Fruit fly (Drosophila melanogaster) whole organism, prepupa: Measurements from ENCODE around the gene CG31792.

ENCODE experiments used
- Blimp-1 ChIP-seq: fragments of 200-800 bp; sonication (Bioruptor generic); optimal IDR thresholded peaks from 3 replicates; lab custom pipeline; 2017; ENCODE audit warnings: missing biosample characterization, missing genetic modification characterization, mild to moderate bottlenecking, moderate library complexity, missing genetic modification reagents
- CG10631 ChIP-seq: fragments of 200-800 bp; sonication (Bioruptor generic); optimal IDR thresholded peaks from 2 replicates; lab custom pipeline; 2016; ENCODE audit warnings: missing biosample characterization, missing genetic modification characterization
- CG11762 ChIP-seq: fragments of 200-800 bp; sonication (Bioruptor generic); optimal IDR thresholded peaks from 3 replicates; lab custom pipeline; 2016; ENCODE audit warnings: missing biosample characterization, missing genetic modification characterization; ENCODE audit not compliant: insufficient read depth
- CG15336 ChIP-seq: fragments of 200-800 bp; sonication (Bioruptor generic); IDR thresholded peaks from 2 replicates; pipeline ENCODE4 v1.3.6; 2022; ENCODE audit warnings: missing biosample characterization, missing genetic modification characterization
- CG1621 ChIP-seq: fragments of 200-800 bp; sonication (Bioruptor generic); optimal IDR thresholded peaks from 3 replicates; lab custom pipeline; 2018; ENCODE audit warnings: missing biosample characterization, mild to moderate bottlenecking, missing genetic modification characterization
- CG3032 ChIP-seq: fragments of 200-800 bp; optimal IDR thresholded peaks from 2 replicates; lab custom pipeline; 2019; ENCODE audit warnings: missing biosample characterization, mild to moderate bottlenecking, missing genetic modification characterization, moderate library complexity
- CG31627 ChIP-seq: fragments of 200-800 bp; sonication (Bioruptor generic); optimal IDR thresholded peaks from 3 replicates; lab custom pipeline; 2016; ENCODE audit warnings: missing biosample characterization, missing genetic modification characterization
- CG32006 ChIP-seq: fragments of 200-800 bp; sonication (Bioruptor generic); optimal IDR thresholded peaks from 3 replicates; lab custom pipeline; 2017; ENCODE audit warnings: missing biosample characterization, mild to moderate bottlenecking, missing genetic modification characterization
- CG34406 ChIP-seq: fragments of 200-800 bp; sonication (Bioruptor generic); optimal IDR thresholded peaks from 3 replicates; lab custom pipeline; 2016; ENCODE audit warnings: missing biosample characterization, missing genetic modification characterization
- CG3919 ChIP-seq: fragments of 200-800 bp; sonication (Bioruptor generic); optimal IDR thresholded peaks from 3 replicates; lab custom pipeline; 2016; ENCODE audit warnings: missing biosample characterization, missing genetic modification characterization
- CG4318 ChIP-seq: fragments of 200-800 bp; sonication (Bioruptor generic); optimal IDR thresholded peaks from 3 replicates; lab custom pipeline; 2017; ENCODE audit warnings: missing biosample characterization, mild to moderate bottlenecking, missing genetic modification characterization
- CG6276 ChIP-seq: fragments of 200-800 bp; sonication (Bioruptor generic); optimal IDR thresholded peaks from 2 replicates; lab custom pipeline; 2017; ENCODE audit warnings: missing biosample characterization, mild to moderate bottlenecking, missing genetic modification characterization
- CG6792 ChIP-seq: fragments of 200-800 bp; sonication (Bioruptor generic); optimal IDR thresholded peaks from 3 replicates; lab custom pipeline; 2016; ENCODE audit warnings: missing biosample characterization, missing genetic modification characterization
- CG6808 ChIP-seq: fragments of 200-800 bp; sonication (Bioruptor generic); optimal IDR thresholded peaks from 3 replicates; lab custom pipeline; 2017; ENCODE audit warnings: missing biosample characterization, missing genetic modification characterization, mild to moderate bottlenecking, moderate library complexity, missing genetic modification reagents
- CG6854 ChIP-seq: fragments of 200-800 bp; sonication (Bioruptor generic); optimal IDR thresholded peaks from 2 replicates; lab custom pipeline; 2017; ENCODE audit warnings: missing biosample characterization, mild to moderate bottlenecking, missing genetic modification characterization
- CG8119 ChIP-seq: fragments of 200-800 bp; sonication (Bioruptor generic); IDR thresholded peaks from 3 replicates; pipeline ENCODE4 v1.3.6; 2022; ENCODE audit warnings: missing biosample characterization, missing genetic modification characterization
- CG8319 ChIP-seq: fragments of 200-800 bp; sonication (Bioruptor generic); optimal IDR thresholded peaks from 3 replicates; lab custom pipeline; 2016; ENCODE audit warnings: missing biosample characterization, missing genetic modification characterization
- CG8632 ChIP-seq: fragments of 200-800 bp; sonication (Bioruptor generic); optimal IDR thresholded peaks from 3 replicates; lab custom pipeline; 2016; ENCODE audit warnings: missing biosample characterization, missing genetic modification characterization
- CG9139 ChIP-seq: fragments of 200-800 bp; sonication (Bioruptor generic); optimal IDR thresholded peaks from 3 replicates; lab custom pipeline; 2017; ENCODE audit warnings: missing biosample characterization, mild to moderate bottlenecking, missing genetic modification characterization
- Eip75B ChIP-seq: fragments of 200-800 bp; sonication (Bioruptor generic); optimal IDR thresholded peaks from 3 replicates; lab custom pipeline; 2016; ENCODE audit warnings: missing biosample characterization, missing genetic modification characterization
- Eip78C ChIP-seq: fragments of 200-800 bp; sonication (Bioruptor generic); peaks from one replicate; lab custom pipeline; 2016; ENCODE audit warnings: missing biosample characterization, missing genetic modification characterization
- Eip93F ChIP-seq: fragments of 200-800 bp; sonication (Bioruptor generic); optimal IDR thresholded peaks from 2 replicates; lab custom pipeline; 2016; ENCODE audit warnings: missing biosample characterization, mild to moderate bottlenecking, missing genetic modification characterization
- Ets96B ChIP-seq: fragments of 200-800 bp; optimal IDR thresholded peaks from 2 replicates; lab custom pipeline; 2019; ENCODE audit warnings: missing biosample characterization, mild to moderate bottlenecking, missing genetic modification characterization, moderate library complexity
- Gug ChIP-seq: fragments of 200-800 bp; sonication (Bioruptor generic); IDR thresholded peaks from 2 replicates; pipeline ENCODE4 v1.3.6; 2022; ENCODE audit warnings: missing biosample characterization, missing genetic modification characterization
- Hr38 ChIP-seq: sonication (Bioruptor generic); optimal IDR thresholded peaks from 2 replicates; lab custom pipeline; 2016; ENCODE audit warnings: missing biosample characterization, missing genetic modification characterization
- Hr39 ChIP-seq: fragments of 200-800 bp; sonication (Bioruptor generic); optimal IDR thresholded peaks from 2 replicates; lab custom pipeline; 2016; ENCODE audit warnings: missing biosample characterization, missing genetic modification characterization
- Hr4 ChIP-seq: fragments of 200-800 bp; sonication (Bioruptor generic); optimal IDR thresholded peaks from 3 replicates; lab custom pipeline; 2016; ENCODE audit warnings: missing biosample characterization, missing genetic modification characterization
- Lpt ChIP-seq: fragments of 200-800 bp; sonication (Bioruptor generic); optimal IDR thresholded peaks from 3 replicates; lab custom pipeline; 2016; ENCODE audit warnings: missing biosample characterization, missing genetic modification characterization
- Met ChIP-seq: fragments of 200-800 bp; sonication (Bioruptor generic); optimal IDR thresholded peaks from 3 replicates; lab custom pipeline; 2016; ENCODE audit warnings: missing biosample characterization, missing genetic modification characterization
- Smox ChIP-seq: fragments of 200-800 bp; sonication (Bioruptor generic); optimal IDR thresholded peaks from 3 replicates; lab custom pipeline; 2016; ENCODE audit warnings: missing biosample characterization, missing genetic modification characterization
- Sox14 ChIP-seq: fragments of 200-800 bp; sonication (Bioruptor generic); optimal IDR thresholded peaks from 3 replicates; lab custom pipeline; 2016; ENCODE audit warnings: missing biosample characterization, missing genetic modification characterization
- Sox15 ChIP-seq: fragments of 200-800 bp; sonication (Bioruptor generic); optimal IDR thresholded peaks from 3 replicates; lab custom pipeline; 2016; ENCODE audit warnings: missing biosample characterization, missing genetic modification characterization
- cyc ChIP-seq: fragments of 200-800 bp; sonication (Bioruptor generic); optimal IDR thresholded peaks from 3 replicates; lab custom pipeline; 2016; ENCODE audit warnings: missing biosample characterization, missing genetic modification characterization
- eg ChIP-seq: fragments of 200-800 bp; sonication (Bioruptor generic); IDR thresholded peaks from 3 replicates; pipeline ENCODE4 v1.3.6; 2022; ENCODE audit warnings: missing biosample characterization, missing genetic modification characterization
- esn ChIP-seq: fragments of 200-800 bp; sonication (Bioruptor generic); optimal IDR thresholded peaks from 2 replicates; lab custom pipeline; 2016; ENCODE audit warnings: missing biosample characterization, mild to moderate bottlenecking, missing genetic modification characterization, moderate library complexity
- fd59A ChIP-seq: fragments of 200-800 bp; sonication (Bioruptor generic); optimal IDR thresholded peaks from 2 replicates; lab custom pipeline; 2017; ENCODE audit warnings: missing biosample characterization, mild to moderate bottlenecking, missing genetic modification characterization, missing genetic modification reagents
- fd85E ChIP-seq: fragments of 200-800 bp; sonication (Bioruptor generic); optimal IDR thresholded peaks from 3 replicates; lab custom pipeline; 2016; ENCODE audit warnings: missing biosample characterization, missing genetic modification characterization
- fkh ChIP-seq: fragments of 200-800 bp; sonication (Bioruptor generic); optimal IDR thresholded peaks from 3 replicates; lab custom pipeline; 2017; ENCODE audit warnings: missing biosample characterization, mild to moderate bottlenecking, missing genetic modification characterization, moderate library complexity
- lz ChIP-seq: fragments of 200-800 bp; sonication (Bioruptor generic); optimal IDR thresholded peaks from 3 replicates; lab custom pipeline; 2016; ENCODE audit warnings: missing biosample characterization, missing genetic modification characterization
- net ChIP-seq: fragments of 200-800 bp; sonication (Bioruptor generic); optimal IDR thresholded peaks from 3 replicates; lab custom pipeline; 2016; ENCODE audit warnings: missing biosample characterization, missing genetic modification characterization
- pdm3 ChIP-seq: fragments of 200-800 bp; sonication (Bioruptor generic); optimal IDR thresholded peaks from 3 replicates; lab custom pipeline; 2016; ENCODE audit warnings: missing biosample characterization, missing genetic modification characterization
- spab ChIP-seq: fragments of 200-800 bp; sonication (Bioruptor generic); optimal IDR thresholded peaks from 2 replicates; lab custom pipeline; 2017; ENCODE audit warnings: missing biosample characterization, mild to moderate bottlenecking, missing genetic modification characterization, missing genetic modification reagents
- topi ChIP-seq: fragments of 200-800 bp; sonication (Bioruptor generic); optimal IDR thresholded peaks from 3 replicates; lab custom pipeline; 2016; ENCODE audit warnings: missing biosample characterization, missing genetic modification characterization
- vri ChIP-seq: fragments of 200-800 bp; sonication (Bioruptor generic); optimal IDR thresholded peaks from 3 replicates; lab custom pipeline; 2016; ENCODE audit warnings: missing biosample characterization, mild to moderate bottlenecking, missing genetic modification characterization

Gene CG31792

dm6 chr2L:19021278-19022220, 24.3 kb downstream of the CG31792 start (continued):
- peak; percentile 82 for TF ChIP-seq CG6792 (GFP tag; lab: Kevin White, UChicago)
- peak; percentile 89 for TF ChIP-seq CG32006
- peak; percentile 53; the same call in 2 of the 3 replicates for TF ChIP-seq eg
- TF ChIP-seq CG6808: peak; percentile 85
- TF ChIP-seq net (GFP tag; lab: Kevin White, UChicago): peak; percentile 72
- peak; percentile 84 for TF ChIP-seq CG8632 (GFP tag; lab: Kevin White, UChicago)
- peak; percentile 84 for TF ChIP-seq Met (GFP tag; lab: Kevin White, UChicago)
- TF ChIP-seq CG4318 (GFP tag; lab: Kevin White, UChicago): peak; percentile 65
- TF ChIP-seq CG1621 (tag; lab: Kevin White, UChicago): peak; percentile 81
- TF ChIP-seq CG8319 (GFP tag; lab: Kevin White, UChicago): peak; percentile 56
- TF ChIP-seq CG6854: peak; percentile 61
- TF ChIP-seq vri (GFP tag; lab: Kevin White, UChicago): peak; percentile 68
- peak; percentile 87 for TF ChIP-seq fd59A
- peak; percentile 88 for TF ChIP-seq esn (GFP tag; lab: Kevin White, UChicago)
- peak; percentile 72 for TF ChIP-seq CG6276 (GFP tag; lab: Kevin White, UChicago)
- peak; percentile 61 for TF ChIP-seq Blimp-1
- TF ChIP-seq Hr38 (GFP tag; lab: Kevin White, UChicago): no peak
- peak; percentile 72 for TF ChIP-seq CG31627 (GFP tag; lab: Kevin White, UChicago)
- peak; percentile 78 for TF ChIP-seq Smox (GFP tag; lab: Kevin White, UChicago)
- TF ChIP-seq Hr39: peak; percentile 67
- TF ChIP-seq Sox15 (GFP tag; lab: Kevin White, UChicago): peak; percentile 62

- TF ChIP-seq Hr38 (GFP tag; lab: Kevin White, UChicago): no peak
- no peak for TF ChIP-seq Eip78C (GFP tag; lab: Kevin White, UChicago)
- no peak for TF ChIP-seq CG3032 (tag; lab: Kevin White, UChicago)
- TF ChIP-seq fd85E (GFP tag; lab: Kevin White, UChicago): no peak
- no peak for TF ChIP-seq CG31627 (GFP tag; lab: Kevin White, UChicago)
- no peak for TF ChIP-seq CG11762
- no peak for TF ChIP-seq CG1621 (tag; lab: Kevin White, UChicago)
- no peak for TF ChIP-seq CG8119
- no peak for TF ChIP-seq Eip93F (GFP tag; lab: Kevin White, UChicago)
- TF ChIP-seq Ets96B: no peak
- TF ChIP-seq Eip75B (GFP tag; lab: Kevin White, UChicago): no peak
- no peak for TF ChIP-seq CG3919 (GFP tag; lab: Kevin White, UChicago)
- TF ChIP-seq Gug: no peak
- TF ChIP-seq topi (GFP tag; lab: Kevin White, UChicago): no peak
Observed at dm6 chr2L:19022221-19022516, 24.9 kb downstream of the CG31792 start, which contains the start of gene CG15172. TSS of gene CG15172 (plus strand) at chr2L:19022417.

dm6 chr2L:19023972-19024743, 26.9 kb downstream of the CG31792 start:
- no peak for TF ChIP-seq Gug
- peak; percentile 47 for TF ChIP-seq CG10631
- TF ChIP-seq CG6854: no peak
- TF ChIP-seq CG11762: peak; percentile 8
- TF ChIP-seq fd59A: peak; percentile 49
- peak; percentile 4 for TF ChIP-seq vri (GFP tag; lab: Kevin White, UChicago)
- peak; percentile 30 for TF ChIP-seq Blimp-1
- TF ChIP-seq CG34406: peak; percentile 48
- peak; percentile 42 for TF ChIP-seq CG31627 (GFP tag; lab: Kevin White, UChicago)
- TF ChIP-seq pdm3 (GFP tag; lab: Kevin White, UChicago): peak; percentile 46
- peak; percentile 39 for TF ChIP-seq Sox14 (GFP tag; lab: Kevin White, UChicago)
- TF ChIP-seq fkh (GFP tag; lab: Kevin White, UChicago): no peak
- peak; percentile 71 for TF ChIP-seq spab (GFP tag; lab: Kevin White, UChicago)
- TF ChIP-seq CG15336: no peak
- peak; percentile 54 for TF ChIP-seq CG6792 (GFP tag; lab: Kevin White, UChicago)
- TF ChIP-seq Hr4 (GFP tag; lab: Kevin White, UChicago): peak; percentile 48
- peak; percentile 42 for TF ChIP-seq Sox15 (GFP tag; lab: Kevin White, UChicago)
- TF ChIP-seq CG6276 (GFP tag; lab: Kevin White, UChicago): peak; percentile 32
- TF ChIP-seq lz (GFP tag; lab: Kevin White, UChicago): peak; percentile 52
- peak; percentile 62 for TF ChIP-seq CG8632 (GFP tag; lab: Kevin White, UChicago)
- peak; percentile 28 for TF ChIP-seq cyc
- TF ChIP-seq CG9139 (GFP tag; lab: Kevin White, UChicago): peak; percentile 55
- TF ChIP-seq CG8119: peak; percentile 57; the same call in 2 of the 3 replicates
- no peak for TF ChIP-seq Lpt (GFP tag; lab: Kevin White, UChicago)
